Fruit fly (Drosophila melanogaster): ENCODE results near the gene bves.

The bves gene

dm6 chrX:21027929-21028575 is 25.7 kb upstream of the bves start, which contains the start of gene CG1532 (continued):
- TF ChIP-seq CG11247 (GFP tag; IDR thresholded peaks at IDR 0.05): no peak
- peak; percentile 48 for TF ChIP-seq CG15514 (GFP tag; optimal IDR thresholded peaks at IDR 0.05)
- no peak for TF ChIP-seq Xrp1 (GFP tag; IDR thresholded peaks at IDR 0.05)
- no peak for TF ChIP-seq Dip3 (GFP tag; optimal IDR thresholded peaks at IDR 0.05)
- no peak for TF ChIP-seq grau (tag; optimal IDR thresholded peaks at IDR 0.05)
- no peak for TF ChIP-seq crp (GFP tag; optimal IDR thresholded peaks at IDR 0.05)
- TF ChIP-seq CG16863 (GFP tag; optimal IDR thresholded peaks at IDR 0.05): no peak
- no peak for TF ChIP-seq her (GFP tag; optimal IDR thresholded peaks at IDR 0.05)
- no peak for TF ChIP-seq B-H2 (GFP tag; optimal IDR thresholded peaks at IDR 0.05)
- TF ChIP-seq ato (GFP tag; IDR thresholded peaks at IDR 0.05; ENCODE audit: partially characterized antibody): no peak; the same call in 1 of the 2 replicates
- TF ChIP-seq tup (GFP tag; optimal IDR thresholded peaks at IDR 0.05): no peak
- TF ChIP-seq nerfin-2 (GFP tag; IDR thresholded peaks at IDR 0.05; ENCODE audit: partially characterized antibody): 0 out of 2 replicates have a peak, but pooled peaks have one; percentile 13
- peak; percentile 65 for TF ChIP-seq CG9797 (GFP tag; optimal IDR thresholded peaks at IDR 0.05)
- TF ChIP-seq Ada2b (GFP tag; IDR thresholded peaks at IDR 0.05): no peak
- TF ChIP-seq kay (GFP tag; optimal IDR thresholded peaks at IDR 0.05): no peak
- TF ChIP-seq MBD-R2 (GFP tag; IDR thresholded peaks at IDR 0.05): peak; percentile 37; the same call in 1 of the 2 replicates
- TF ChIP-seq Ssrp (tag; optimal IDR thresholded peaks at IDR 0.05): no peak
- TF ChIP-seq CG3065 (GFP tag; optimal IDR thresholded peaks at IDR 0.05): no peak
- no peak for TF ChIP-seq NC2α (GFP tag; optimal IDR thresholded peaks at IDR 0.05)
- no peak for TF ChIP-seq CG15601 (tag; optimal IDR thresholded peaks at IDR 0.05)
- TF ChIP-seq CG4328 (GFP tag; optimal IDR thresholded peaks at IDR 0.05): peak; percentile 1
- no peak for TF ChIP-seq Abd-B (GFP tag; optimal IDR thresholded peaks at IDR 0.05)
- no peak for TF ChIP-seq Sry-β (GFP tag; optimal IDR thresholded peaks at IDR 0.05)
- TF ChIP-seq CG8281 (tag; optimal IDR thresholded peaks at IDR 0.05): no peak
- no peak for TF ChIP-seq CG12219 (GFP tag; optimal IDR thresholded peaks at IDR 0.05)
- no peak for TF ChIP-seq CG10959 (GFP tag; IDR thresholded peaks at IDR 0.05)
- TF ChIP-seq toy (GFP tag; IDR thresholded peaks at IDR 0.05): no peak
- no peak for TF ChIP-seq btn (GFP tag; optimal IDR thresholded peaks at IDR 0.05)
- no peak for TF ChIP-seq pros (GFP tag; optimal IDR thresholded peaks at IDR 0.05)
- TF ChIP-seq caup (GFP tag; optimal IDR thresholded peaks at IDR 0.05; ENCODE audit: severe bottlenecking): peak; percentile 26
- TF ChIP-seq CG14050 (GFP tag; IDR thresholded peaks at IDR 0.05): no peak
- TF ChIP-seq CG2889 (GFP tag; IDR thresholded peaks at IDR 0.05): no peak
- no peak for TF ChIP-seq CG11560 (tag; IDR thresholded peaks at IDR 0.05)
- TF ChIP-seq chn (GFP tag; optimal IDR thresholded peaks at IDR 0.05): no peak
- peak; percentile 60 for TF ChIP-seq Dref (GFP tag; IDR thresholded peaks at IDR 0.05)
- TF ChIP-seq HLH4C (GFP tag; IDR thresholded peaks at IDR 0.05; ENCODE audit: partially characterized antibody): peak; percentile 41; the same call in 1 of the 3 replicates
- no peak for TF ChIP-seq tx (GFP tag; optimal IDR thresholded peaks at IDR 0.05)
- peak; percentile 20 for TF ChIP-seq Six4 (GFP tag; optimal IDR thresholded peaks at IDR 0.05)
- no peak for TF ChIP-seq sens-2 (GFP tag; IDR thresholded peaks at IDR 0.05)
- TF ChIP-seq Stat92E (GFP tag; optimal IDR thresholded peaks at IDR 0.05): no peak
- no peak for TF ChIP-seq CG8478 (optimal IDR thresholded peaks at IDR 0.05)
- no peak for TF ChIP-seq CG31224 (GFP tag; IDR thresholded peaks at IDR 0.05)
- TF ChIP-seq unc-4 (GFP tag; IDR thresholded peaks at IDR 0.05; ENCODE audit: partially characterized antibody): peak; percentile 64; the same call in 1 of the 2 replicates
- no peak for TF ChIP-seq fd102C (GFP tag; optimal IDR thresholded peaks at IDR 0.05)
- TF ChIP-seq Hr51 (GFP tag; optimal IDR thresholded peaks at IDR 0.05): no peak
- TF ChIP-seq CG8765 (GFP tag; IDR thresholded peaks at IDR 0.05): no peak
- no peak for TF ChIP-seq gt (GFP tag; IDR thresholded peaks at IDR 0.05)
- TF ChIP-seq CoRest (tag; optimal IDR thresholded peaks at IDR 0.05): peak; percentile 7
- no peak for TF ChIP-seq CG13123 (GFP tag; optimal IDR thresholded peaks at IDR 0.05)
- no peak for TF ChIP-seq CG15011 (GFP tag; optimal IDR thresholded peaks at IDR 0.05)

Measured in whole organism, embryonic.